Fruit fly (Drosophila melanogaster): ENCODE results near the gene nis.

- TF ChIP-seq tll (GFP tag; optimal IDR thresholded peaks at IDR 0.05) (no peak), pnt (GFP tag; optimal IDR thresholded peaks at IDR 0.05) (no peak), CG6791 (GFP tag; IDR thresholded peaks at IDR 0.05; ENCODE audit: partially characterized antibody) (no peak), stwl (tag; optimal IDR thresholded peaks at IDR 0.05) (no peak), CG4730 (GFP tag; IDR thresholded peaks at IDR 0.05) (no peak), Mes4 (GFP tag; optimal IDR thresholded peaks at IDR 0.05) (no peak), zfh2 (GFP tag; optimal IDR thresholded peaks at IDR 0.05) (peak; percentile 56), btn (GFP tag; optimal IDR thresholded peaks at IDR 0.05) (no peak), Abd-B (GFP tag; optimal IDR thresholded peaks at IDR 0.05) (no peak), CG11560 (tag; IDR thresholded peaks at IDR 0.05) (no peak), Atf-2 (GFP tag; optimal IDR thresholded peaks at IDR 0.05) (no peak), nerfin-1 (tag; optimal IDR thresholded peaks at IDR 0.05) (no peak)
Measured at dm6 chr2L:1627824-1628501, 41.0 kb upstream of the nis start.
